Worm (Caenorhabditis elegans): ENCODE results near the gene poml-1.

ce11 chrX:13747997-13748396 lies 25.3 kb upstream of the poml-1 start:
- TF ChIP-seq lin-15B (tag; optimal IDR thresholded peaks at IDR 0.05): no peak
- TF ChIP-seq zip-4 (GFP tag; optimal IDR thresholded peaks at IDR 0.05): no peak
- no peak for TF ChIP-seq lin-13 (GFP tag; optimal IDR thresholded peaks at IDR 0.05)
- TF ChIP-seq fkh-8 (tag; optimal IDR thresholded peaks at IDR 0.05): no peak
- no peak for TF ChIP-seq C34B4.2 (tag; optimal IDR thresholded peaks at IDR 0.05)
- TF ChIP-seq fos-1 (tag; optimal IDR thresholded peaks at IDR 0.05): no peak
- TF ChIP-seq rnt-1 (tag; optimal IDR thresholded peaks at IDR 0.05): no peak
- TF ChIP-seq aly-2 (tag; optimal IDR thresholded peaks at IDR 0.05): no peak
